Worm (Caenorhabditis elegans): ENCODE data around the gene toc-1.
A peak's percentile ranks its signal among the peaks of the same experiment; 100 is the strongest.

toc-1 gene

DNA sequence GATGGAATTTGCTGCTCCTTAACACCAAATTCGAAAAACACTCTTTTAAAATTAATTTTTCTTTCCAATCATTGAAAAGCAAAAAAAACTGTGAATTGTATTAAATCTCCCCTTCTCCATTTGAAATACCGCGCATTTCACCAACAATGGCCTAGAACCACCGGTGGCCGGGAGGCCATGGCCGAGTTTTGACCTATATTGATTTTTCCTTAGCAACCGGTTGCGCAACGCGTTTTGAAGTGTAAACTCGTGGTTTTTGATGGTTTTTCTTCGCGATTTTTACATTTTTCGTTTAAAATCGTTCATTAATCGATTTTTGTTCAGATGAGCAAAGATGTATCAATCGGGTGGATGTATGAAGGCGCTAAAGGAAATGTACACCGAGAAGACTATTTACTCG lies 33.2 kb downstream of the toc-1 start, which contains the start of gene mog-3 (continued):
- TF ChIP-seq R02D3.7 (tag; optimal IDR thresholded peaks at IDR 0.05): no peak
- no peak for TF ChIP-seq pqm-1 (tag; optimal IDR thresholded peaks at IDR 0.05)
- peak; percentile 80 for TF ChIP-seq nfya-1 (tag; optimal IDR thresholded peaks at IDR 0.05; ENCODE audit: insufficient read depth)
- TF ChIP-seq lsy-12 (tag; optimal IDR thresholded peaks at IDR 0.05): no peak
- peak; percentile 68 for TF ChIP-seq pha-4 (tag; optimal IDR thresholded peaks at IDR 0.05)

DNA sequence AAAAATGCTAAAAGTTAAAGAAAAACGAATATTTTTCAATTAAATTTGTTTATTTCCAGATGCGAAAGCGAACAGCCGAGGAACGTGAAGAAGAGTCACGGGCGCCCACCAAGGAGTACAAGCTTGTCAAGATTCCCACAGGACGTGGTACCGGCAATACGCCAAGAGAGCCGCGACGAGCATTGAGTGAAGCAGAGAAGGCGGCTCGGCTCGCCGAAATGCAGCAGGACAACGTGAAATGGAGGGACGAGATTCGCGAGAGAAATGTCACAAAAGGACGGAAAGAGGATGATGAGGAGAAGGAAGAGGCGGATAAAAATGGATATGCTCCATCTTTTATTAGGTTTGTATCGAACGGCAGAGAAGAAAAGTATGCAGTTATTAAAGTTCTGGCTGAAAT lies 35.4 kb downstream of the toc-1 start:
- TF ChIP-seq unc-39 (tag; optimal IDR thresholded peaks at IDR 0.05) (no peak), nhr-25 (tag; optimal IDR thresholded peaks at IDR 0.05) (no peak)

DNA sequence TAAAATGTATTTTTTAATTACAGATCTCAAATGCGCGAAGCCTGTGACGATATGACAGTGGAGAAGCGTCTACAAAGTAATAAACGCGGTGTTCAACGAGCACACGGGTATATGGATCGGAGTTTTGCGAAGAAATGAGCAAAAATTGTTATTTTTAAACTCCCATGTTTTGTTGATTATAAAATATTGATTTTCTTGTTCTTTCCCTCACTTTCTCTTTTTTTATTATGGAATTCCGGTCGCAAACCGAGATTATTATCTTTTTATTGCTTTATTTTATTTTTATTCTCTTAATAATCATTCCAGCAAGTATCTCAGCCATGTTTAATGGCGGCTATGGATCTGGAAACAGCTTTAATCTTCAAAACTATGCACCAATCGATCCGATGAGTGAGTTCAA lies 35.9 kb downstream of the toc-1 start, which contains the start of gene pqe-1:
pqe-1 (plus strand) TSS at position 301 of the 400 bp plus-strand sequence.
- TF ChIP-seq nhr-77 (tag; optimal IDR thresholded peaks at IDR 0.05): no peak
- TF ChIP-seq R02D3.7 (tag; optimal IDR thresholded peaks at IDR 0.05): no peak
- no peak for TF ChIP-seq ztf-4 (tag; optimal IDR thresholded peaks at IDR 0.05)
- no peak for TF ChIP-seq fkh-10 (GFP tag; optimal IDR thresholded peaks at IDR 0.05)
- TF ChIP-seq elt-2 (tag; optimal IDR thresholded peaks at IDR 0.05): no peak
- TF ChIP-seq ceh-28 (tag; optimal IDR thresholded peaks at IDR 0.05): no peak
- no peak for TF ChIP-seq fos-1 (tag; optimal IDR thresholded peaks at IDR 0.05)

DNA sequence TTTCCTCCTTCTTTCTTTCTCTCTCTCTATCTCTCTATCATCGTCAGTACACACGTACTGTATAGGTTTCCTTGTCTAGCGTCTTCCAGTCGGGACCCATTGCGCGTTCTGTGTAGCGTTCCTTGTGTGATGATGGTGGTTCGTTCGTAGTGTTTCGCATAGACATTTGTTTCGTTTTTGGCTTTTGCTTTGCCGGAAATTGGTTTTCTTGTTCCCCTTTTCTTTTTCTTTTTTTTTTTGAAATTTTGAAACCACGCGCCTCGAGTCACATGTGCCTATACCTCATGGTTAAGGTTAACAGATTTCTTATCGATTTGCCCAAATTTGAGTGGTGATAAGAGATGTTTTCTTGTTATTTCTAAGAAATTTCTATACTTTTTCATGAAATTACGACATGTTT lies 43.6 kb downstream of the toc-1 start:
- TF ChIP-seq nhr-77 (tag; optimal IDR thresholded peaks at IDR 0.05) (no peak), pqm-1 (tag; optimal IDR thresholded peaks at IDR 0.05) (peak; percentile 61), elt-2 (tag; optimal IDR thresholded peaks at IDR 0.05) (peak; percentile 49), nhr-237 (tag; optimal IDR thresholded peaks at IDR 0.05) (no peak), egl-27 (tag; optimal IDR thresholded peaks at IDR 0.05) (no peak), eor-1 (tag; optimal IDR thresholded peaks at IDR 0.05) (no peak), fkh-10 (GFP tag; optimal IDR thresholded peaks at IDR 0.05) (no peak), ama-1 (optimal IDR thresholded peaks at IDR 0.05) (no peak), mml-1 (tag; optimal IDR thresholded peaks at IDR 0.05) (no peak), jun-1 (tag; optimal IDR thresholded peaks at IDR 0.05) (no peak), mdl-1 (tag; optimal IDR thresholded peaks at IDR 0.05) (no peak), pha-4 (tag; optimal IDR thresholded peaks at IDR 0.05) (peak; percentile 5), unc-39 (tag; optimal IDR thresholded peaks at IDR 0.05) (no peak)

DNA sequence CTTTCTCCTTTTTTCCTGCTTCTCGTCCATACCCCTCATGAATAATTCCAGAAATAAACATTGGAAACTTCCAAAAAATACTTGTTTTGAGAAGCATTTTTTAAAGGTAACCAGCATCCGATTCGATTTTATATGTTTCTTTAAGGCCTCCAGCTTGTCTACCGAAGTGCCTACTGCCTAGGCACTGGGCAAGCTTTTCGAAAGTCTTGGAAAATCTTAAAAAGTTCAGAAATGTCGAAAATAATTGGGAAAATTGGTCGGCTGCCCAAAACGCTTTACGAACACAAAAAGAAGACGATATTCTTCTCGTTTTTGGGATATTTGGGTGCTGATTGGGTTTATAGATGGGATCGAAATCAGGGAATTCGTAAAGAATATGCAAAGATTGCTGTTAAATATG lies 46.6 kb downstream of the toc-1 start, which contains the start of gene F52C9.3:
F52C9.3 (plus strand) TSS at position 225 of the 400 bp plus-strand sequence.
- TF ChIP-seq egl-27 (tag; optimal IDR thresholded peaks at IDR 0.05) (no peak), ceh-9 (tag; optimal IDR thresholded peaks at IDR 0.05) (no peak), hmg-11 (tag; optimal IDR thresholded peaks at IDR 0.05) (no peak), eor-1 (tag; optimal IDR thresholded peaks at IDR 0.05) (no peak), nhr-77 (tag; optimal IDR thresholded peaks at IDR 0.05) (no peak), nhr-28 (tag; optimal IDR thresholded peaks at IDR 0.05) (no peak), nhr-12 (tag; optimal IDR thresholded peaks at IDR 0.05) (no peak)

DNA sequence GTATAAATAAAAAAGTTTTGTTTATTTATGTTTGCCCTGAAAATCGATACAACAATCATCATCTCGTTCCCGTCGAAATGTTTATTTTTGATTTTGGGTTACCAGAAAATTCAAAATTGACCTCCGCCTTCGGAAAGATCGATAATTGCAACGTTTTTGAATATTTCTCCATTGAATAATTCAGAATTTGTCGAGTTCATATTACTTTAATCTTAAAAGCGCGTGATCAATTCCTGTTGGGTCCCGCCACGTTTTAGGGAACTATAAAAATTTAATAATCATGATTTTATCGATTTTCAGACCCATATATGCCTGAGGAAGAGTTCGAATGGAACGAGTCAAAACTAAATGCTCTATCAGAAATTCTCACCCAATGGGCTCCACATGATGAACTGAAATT lies 51.3 kb downstream of the toc-1 start, which contains the start of gene sorf-2:
sorf-2 (plus strand) TSS at position 301 of the 400 bp plus-strand sequence.
- TF ChIP-seq R02D3.7 (tag; optimal IDR thresholded peaks at IDR 0.05) (no peak), nhr-77 (tag; optimal IDR thresholded peaks at IDR 0.05) (no peak)
